Fruit fly (Drosophila melanogaster): ENCODE results near the gene Slob.

Gene Slob

dm6 chr2L:7608083-7608482 is 66.8 kb downstream of the Slob start, which contains the start of gene CG6739:
TSS of gene CG6739 (plus strand) at chr2L:7608389.
- peak; percentile 26 for TF ChIP-seq Pif1A (GFP tag; optimal IDR thresholded peaks at IDR 0.05)
- no peak for TF ChIP-seq fd96Ca (GFP tag; IDR thresholded peaks at IDR 0.05)
- peak; percentile 46; the same call in 1 of the 3 replicates for TF ChIP-seq CG4496 (GFP tag; IDR thresholded peaks at IDR 0.05)
- no peak for TF ChIP-seq CG9948 (tag; optimal IDR thresholded peaks at IDR 0.05)
- TF ChIP-seq D1 (tag; optimal IDR thresholded peaks at IDR 0.05): no peak
- TF ChIP-seq CG14655 (GFP tag; optimal IDR thresholded peaks at IDR 0.05): peak; percentile 63
- TF ChIP-seq CG15710 (tag; optimal IDR thresholded peaks at IDR 0.05): no peak
- no peak for TF ChIP-seq rn (GFP tag; IDR thresholded peaks at IDR 0.05)
- TF ChIP-seq Ets98B (GFP tag; IDR thresholded peaks at IDR 0.05): peak; percentile 62; the same call in 1 of the 2 replicates
- TF ChIP-seq CG32121 (GFP tag; IDR thresholded peaks at IDR 0.05): 0 out of 2 replicates have a peak, but pooled peaks have one; percentile 13
- 0 out of 2 replicates have a peak, but pooled peaks have one; percentile 11 for TF ChIP-seq CG12605 (GFP tag; IDR thresholded peaks at IDR 0.05)
- TF ChIP-seq Snoo (tag; optimal IDR thresholded peaks at IDR 0.05): peak; percentile 57
- TF ChIP-seq CG8301 (tag; optimal IDR thresholded peaks at IDR 0.05): peak; percentile 55

- no peak for TF ChIP-seq CG34367 (tag; optimal IDR thresholded peaks at IDR 0.05)
- TF ChIP-seq CG15710 (tag; optimal IDR thresholded peaks at IDR 0.05): no peak
- no peak for TF ChIP-seq rn (GFP tag; IDR thresholded peaks at IDR 0.05)
- TF ChIP-seq CG12605 (GFP tag; IDR thresholded peaks at IDR 0.05): no peak
- no peak for TF ChIP-seq D1 (tag; optimal IDR thresholded peaks at IDR 0.05)
- TF ChIP-seq Pif1B (GFP tag; optimal IDR thresholded peaks at IDR 0.05): no peak
- no peak for TF ChIP-seq CG17806 (tag; optimal IDR thresholded peaks at IDR 0.05)
- no peak for TF ChIP-seq CG8159 (tag; optimal IDR thresholded peaks at IDR 0.05)
- TF ChIP-seq CG10348 (GFP tag; IDR thresholded peaks at IDR 0.05): no peak
- TF ChIP-seq CG14655 (GFP tag; optimal IDR thresholded peaks at IDR 0.05): no peak
These were observed 69.6 kb downstream of the Slob start, which contains the start of gene Cyp4d21 for dm6 chr2L:7605300-7605699. TSS of gene Cyp4d21 (plus strand) at chr2L:7605600.

- TF ChIP-seq CG4496 (GFP tag; IDR thresholded peaks at IDR 0.05): peak; percentile 84
- peak; percentile 71 for TF ChIP-seq CG8159 (tag; optimal IDR thresholded peaks at IDR 0.05)
- no peak for TF ChIP-seq Snoo (tag; optimal IDR thresholded peaks at IDR 0.05)
- peak; percentile 72 for TF ChIP-seq CG15710 (tag; optimal IDR thresholded peaks at IDR 0.05)
- peak; percentile 87 for TF ChIP-seq CG14655 (GFP tag; optimal IDR thresholded peaks at IDR 0.05)
- TF ChIP-seq Ets98B (GFP tag; IDR thresholded peaks at IDR 0.05): peak; percentile 77
- peak; percentile 55 for TF ChIP-seq CG34367 (tag; optimal IDR thresholded peaks at IDR 0.05)
- no peak for TF ChIP-seq CG13204 (GFP tag; optimal IDR thresholded peaks at IDR 0.05)
- TF ChIP-seq CG32121 (GFP tag; IDR thresholded peaks at IDR 0.05): peak; percentile 83
- peak; percentile 81 for TF ChIP-seq CG9948 (tag; optimal IDR thresholded peaks at IDR 0.05)
- peak; percentile 84 for TF ChIP-seq CG8301 (tag; optimal IDR thresholded peaks at IDR 0.05)
- TF ChIP-seq gl (tag; optimal IDR thresholded peaks at IDR 0.05): peak; percentile 30
- peak; percentile 77 for TF ChIP-seq Pif1A (GFP tag; optimal IDR thresholded peaks at IDR 0.05)
- TF ChIP-seq CG10348 (GFP tag; IDR thresholded peaks at IDR 0.05): no peak
- TF ChIP-seq fd96Ca (GFP tag; IDR thresholded peaks at IDR 0.05): no peak; the same call in 2 of the 3 replicates
- 0 out of 2 replicates have a peak, but pooled peaks have one; percentile 24 for TF ChIP-seq rn (GFP tag; IDR thresholded peaks at IDR 0.05)
- peak; percentile 62 for TF ChIP-seq Pif1B (GFP tag; optimal IDR thresholded peaks at IDR 0.05)
- TF ChIP-seq CG17806 (tag; optimal IDR thresholded peaks at IDR 0.05): peak; percentile 78
- no peak for TF ChIP-seq D1 (tag; optimal IDR thresholded peaks at IDR 0.05)
- TF ChIP-seq CG12605 (GFP tag; IDR thresholded peaks at IDR 0.05): peak; percentile 51
- no peak for TF ChIP-seq EcR (GFP tag; optimal IDR thresholded peaks at IDR 0.05)
These were observed 73.0 kb downstream of the Slob start for dm6 chr2L:7601875-7602274.

dm6 chr2L:7598697-7599096 is 76.2 kb downstream of the Slob start:
- TF ChIP-seq Ets98B (GFP tag; IDR thresholded peaks at IDR 0.05): peak; percentile 92
- TF ChIP-seq CG9948 (tag; optimal IDR thresholded peaks at IDR 0.05): peak; percentile 32
- TF ChIP-seq CG12605 (GFP tag; IDR thresholded peaks at IDR 0.05): peak; percentile 51; the same call in 1 of the 2 replicates
- no peak for TF ChIP-seq D1 (tag; optimal IDR thresholded peaks at IDR 0.05)
- TF ChIP-seq Snoo (tag; optimal IDR thresholded peaks at IDR 0.05): no peak
- peak; percentile 24 for TF ChIP-seq Pif1B (GFP tag; optimal IDR thresholded peaks at IDR 0.05)
- no peak for TF ChIP-seq gl (tag; optimal IDR thresholded peaks at IDR 0.05)
- peak; percentile 57 for TF ChIP-seq CG15710 (tag; optimal IDR thresholded peaks at IDR 0.05)
- TF ChIP-seq CG17806 (tag; optimal IDR thresholded peaks at IDR 0.05): peak; percentile 36
- peak; percentile 94 for TF ChIP-seq fd96Ca (GFP tag; IDR thresholded peaks at IDR 0.05)
- TF ChIP-seq CG10348 (GFP tag; IDR thresholded peaks at IDR 0.05): peak; percentile 74
- TF ChIP-seq CG32121 (GFP tag; IDR thresholded peaks at IDR 0.05): peak; percentile 82
- peak; percentile 15 for TF ChIP-seq Pif1A (GFP tag; optimal IDR thresholded peaks at IDR 0.05)
- TF ChIP-seq CG13204 (GFP tag; optimal IDR thresholded peaks at IDR 0.05): no peak
- peak; percentile 79 for TF ChIP-seq rn (GFP tag; IDR thresholded peaks at IDR 0.05)
- TF ChIP-seq CG4496 (GFP tag; IDR thresholded peaks at IDR 0.05): peak; percentile 88
- no peak for TF ChIP-seq EcR (GFP tag; optimal IDR thresholded peaks at IDR 0.05)
- peak; percentile 18 for TF ChIP-seq CG34367 (tag; optimal IDR thresholded peaks at IDR 0.05)
- TF ChIP-seq CG8301 (tag; optimal IDR thresholded peaks at IDR 0.05): peak; percentile 45
- peak; percentile 49 for TF ChIP-seq CG8159 (tag; optimal IDR thresholded peaks at IDR 0.05)
- peak; percentile 61 for TF ChIP-seq CG14655 (GFP tag; optimal IDR thresholded peaks at IDR 0.05)

dm6 chr2L:7598260-7598659 is 76.6 kb downstream of the Slob start:
- TF ChIP-seq CG4496 (GFP tag; IDR thresholded peaks at IDR 0.05) (peak; percentile 8; the same call in 1 of the 3 replicates), CG8159 (tag; optimal IDR thresholded peaks at IDR 0.05) (peak; percentile 4), CG34367 (tag; optimal IDR thresholded peaks at IDR 0.05) (no peak), EcR (GFP tag; optimal IDR thresholded peaks at IDR 0.05) (peak; percentile 8), CG14655 (GFP tag; optimal IDR thresholded peaks at IDR 0.05) (no peak), CG9948 (tag; optimal IDR thresholded peaks at IDR 0.05) (peak; percentile 34), CG17806 (tag; optimal IDR thresholded peaks at IDR 0.05) (peak; percentile 29), CG32121 (GFP tag; IDR thresholded peaks at IDR 0.05) (peak; percentile 10; the same call in 1 of the 2 replicates), D1 (tag; optimal IDR thresholded peaks at IDR 0.05) (no peak), CG12605 (GFP tag; IDR thresholded peaks at IDR 0.05) (peak; percentile 27; the same call in 1 of the 2 replicates), fd96Ca (GFP tag; IDR thresholded peaks at IDR 0.05) (no peak), Ets98B (GFP tag; IDR thresholded peaks at IDR 0.05) (peak; percentile 4)

Measured in whole organism, pupa.